Fruit fly (Drosophila melanogaster): ENCODE results near the gene CG7523.

Gene CG7523

dm6 chr3R:17700488-17701130 is 29.9 kb upstream of the CG7523 start (continued):
- TF ChIP-seq kah (GFP tag; optimal IDR thresholded peaks at IDR 0.05) (peak; percentile 96), Oli (tag; optimal IDR thresholded peaks at IDR 0.05) (peak; percentile 99), Fer2 (tag; optimal IDR thresholded peaks at IDR 0.05) (peak; percentile 98), CG9876 (GFP tag; optimal IDR thresholded peaks at IDR 0.05) (peak; percentile 16), CG14965 (GFP tag; optimal IDR thresholded peaks at IDR 0.05; ENCODE audit: borderline replicate concordance) (no peak), pnt (GFP tag; optimal IDR thresholded peaks at IDR 0.05) (peak; percentile 67), Sin3A (optimal IDR thresholded peaks at IDR 0.05) (no peak), gsb-n (tag; optimal IDR thresholded peaks at IDR 0.05) (peak; percentile 99), org-1 (GFP tag; optimal IDR thresholded peaks at IDR 0.05) (peak; percentile 98), Deaf1 (tag; optimal IDR thresholded peaks at IDR 0.05) (peak; percentile 95), Atf-2 (GFP tag; optimal IDR thresholded peaks at IDR 0.05) (peak; percentile 52), tna (GFP tag; IDR thresholded peaks at IDR 0.05; ENCODE audit: partially characterized antibody) (peak; percentile 28; the same call in 1 of the 2 replicates), CG3281 (GFP tag; optimal IDR thresholded peaks at IDR 0.05) (peak; percentile 99), CG3065 (GFP tag; optimal IDR thresholded peaks at IDR 0.05) (peak; percentile 94), trh (GFP tag; optimal IDR thresholded peaks at IDR 0.05) (peak; percentile 91), nmo (GFP tag; optimal IDR thresholded peaks at IDR 0.05) (peak; percentile 99), CG7745 (tag; optimal IDR thresholded peaks at IDR 0.05) (no peak), CG4282 (GFP tag; optimal IDR thresholded peaks at IDR 0.05) (no peak), slou (GFP tag; optimal IDR thresholded peaks at IDR 0.05) (peak; percentile 95), CG3995 (GFP tag; optimal IDR thresholded peaks at IDR 0.05) (peak; percentile 56), ap (GFP tag; IDR thresholded peaks at IDR 0.05) (peak; percentile 97), CG12942 (GFP tag; optimal IDR thresholded peaks at IDR 0.05) (peak; percentile 96), CG12219 (GFP tag; optimal IDR thresholded peaks at IDR 0.05) (peak; percentile 92), CG18011 (GFP tag; optimal IDR thresholded peaks at IDR 0.05) (peak; percentile 88), seq (GFP tag; IDR thresholded peaks at IDR 0.05) (peak; percentile 98), CG6813 (GFP tag; optimal IDR thresholded peaks at IDR 0.05) (peak; percentile 98), Max (GFP tag; optimal IDR thresholded peaks at IDR 0.05) (peak; percentile 93), Mes4 (GFP tag; optimal IDR thresholded peaks at IDR 0.05) (peak; percentile 50), Six4 (GFP tag; optimal IDR thresholded peaks at IDR 0.05) (peak; percentile 96), sc (optimal IDR thresholded peaks at IDR 0.05) (no peak), sc (GFP tag; optimal IDR thresholded peaks at IDR 0.05) (peak; percentile 96), Nf-YB (GFP tag; optimal IDR thresholded peaks at IDR 0.05) (peak; percentile 89), tap (tag; optimal IDR thresholded peaks at IDR 0.05) (peak; percentile 99), hth (optimal IDR thresholded peaks at IDR 0.05) (no peak), grau (tag; optimal IDR thresholded peaks at IDR 0.05) (peak; percentile 99), unpg (GFP tag; optimal IDR thresholded peaks at IDR 0.05) (peak; percentile 99), Nf-YA (GFP tag; IDR thresholded peaks at IDR 0.05) (peak; percentile 95), ato (GFP tag; IDR thresholded peaks at IDR 0.05; ENCODE audit: partially characterized antibody) (no peak), CG12071 (GFP tag; optimal IDR thresholded peaks at IDR 0.05) (peak; percentile 90), zfh1 (GFP tag; IDR thresholded peaks at IDR 0.05) (peak; percentile 95), Kr (GFP tag; optimal IDR thresholded peaks at IDR 0.05) (peak; percentile 43), lov (optimal IDR thresholded peaks at IDR 0.05) (no peak), lov (GFP tag; IDR thresholded peaks at IDR 0.05) (peak; percentile 88), CG10462 (GFP tag; optimal IDR thresholded peaks at IDR 0.05) (peak; percentile 92), CG13424 (tag; optimal IDR thresholded peaks at IDR 0.05) (peak; percentile 99), Med (GFP tag) (peak; percentile 93), Hmr (GFP tag; optimal IDR thresholded peaks at IDR 0.05) (peak; percentile 100), CG14014 (GFP tag; IDR thresholded peaks at IDR 0.05) (peak; percentile 98), en (GFP tag; optimal IDR thresholded peaks at IDR 0.05) (peak; percentile 17), Lpt (GFP tag; optimal IDR thresholded peaks at IDR 0.05) (no peak), gem (tag; optimal IDR thresholded peaks at IDR 0.05) (peak; percentile 99)
